Fruit fly (Drosophila melanogaster) whole organism, prepupa: ENCODE measurements around the gene elav.

ENCODE experiments used
- CG11902 ChIP-seq: fragments of 200-800 bp; sonication (Bioruptor generic); optimal IDR thresholded peaks from 3 replicates; lab custom pipeline; 2016; ENCODE audit warnings: missing biosample characterization, missing genetic modification characterization
- CG4318 ChIP-seq: fragments of 200-800 bp; sonication (Bioruptor generic); optimal IDR thresholded peaks from 3 replicates; lab custom pipeline; 2017; ENCODE audit warnings: missing biosample characterization, mild to moderate bottlenecking, missing genetic modification characterization
- CG6163 ChIP-seq: fragments of 200-800 bp; sonication (Bioruptor generic); IDR thresholded peaks from 3 replicates; pipeline ENCODE4 v1.3.6; 2022; ENCODE audit warnings: missing biosample characterization, missing genetic modification characterization
- CG9139 ChIP-seq: fragments of 200-800 bp; sonication (Bioruptor generic); optimal IDR thresholded peaks from 3 replicates; lab custom pipeline; 2017; ENCODE audit warnings: missing biosample characterization, mild to moderate bottlenecking, missing genetic modification characterization
- Hr38 ChIP-seq: sonication (Bioruptor generic); optimal IDR thresholded peaks from 2 replicates; lab custom pipeline; 2016; ENCODE audit warnings: missing biosample characterization, missing genetic modification characterization
- OdsH ChIP-seq: fragments of 200-800 bp; sonication (Bioruptor generic); optimal IDR thresholded peaks from 3 replicates; lab custom pipeline; 2016; ENCODE audit warnings: missing biosample characterization, missing genetic modification characterization
- achi ChIP-seq: fragments of 200-800 bp; sonication (Bioruptor generic); optimal IDR thresholded peaks from 3 replicates; lab custom pipeline; 2016; ENCODE audit warnings: missing biosample characterization, missing genetic modification characterization
- acj6 ChIP-seq: fragments of 200-800 bp; sonication (Bioruptor generic); optimal IDR thresholded peaks from 3 replicates; lab custom pipeline; 2016; ENCODE audit warnings: missing biosample characterization, missing genetic modification characterization
- fd59A ChIP-seq: fragments of 200-800 bp; sonication (Bioruptor generic); optimal IDR thresholded peaks from 2 replicates; lab custom pipeline; 2017; ENCODE audit warnings: missing biosample characterization, mild to moderate bottlenecking, missing genetic modification characterization, missing genetic modification reagents
- fd85E ChIP-seq: fragments of 200-800 bp; sonication (Bioruptor generic); optimal IDR thresholded peaks from 3 replicates; lab custom pipeline; 2016; ENCODE audit warnings: missing biosample characterization, missing genetic modification characterization
- lz ChIP-seq: fragments of 200-800 bp; sonication (Bioruptor generic); optimal IDR thresholded peaks from 3 replicates; lab custom pipeline; 2016; ENCODE audit warnings: missing biosample characterization, missing genetic modification characterization
- salr ChIP-seq, 2 experiments: fragments of 200-800 bp; sonication (Bioruptor generic); optimal IDR thresholded peaks; 3 replicates each; lab custom pipeline; 2016 to 2018; ENCODE audit warnings: missing biosample characterization in 2 of 2, missing genetic modification characterization in 2 of 2, mild to moderate bottlenecking in 1 of 2
- ss ChIP-seq, 2 experiments: fragments of 200-800 bp; sonication (Bioruptor generic); optimal IDR thresholded peaks; 2 replicates in 1 of 2; 3 replicates in 1 of 2; lab custom pipeline; 2017 to 2018; ENCODE audit warnings: mild to moderate bottlenecking in 2 of 2, missing biosample characterization in 2 of 2, missing genetic modification characterization in 2 of 2, moderate library complexity in 1 of 2

dm6 chrX:546372-547006 lies 23.5 kb upstream of the elav start:
- TF ChIP-seq CG9139 (GFP tag; lab: Kevin White, UChicago) (no peak), lz (GFP tag; lab: Kevin White, UChicago) (no peak), acj6 (no peak), salr (GFP tag; optimal IDR thresholded peaks at IDR 0.05; lab: Kevin White, UChicago) (no peak), CG4318 (GFP tag; lab: Kevin White, UChicago) (no peak), fd59A (GFP tag; lab: Kevin White, UChicago) (no peak), fd85E (GFP tag; lab: Kevin White, UChicago) (no peak), OdsH (GFP tag; lab: Kevin White, UChicago) (no peak), CG6163 (GFP tag; lab: Robert Waterston, UW) (no peak), achi (GFP tag; lab: Kevin White, UChicago) (no peak), Hr38 (no peak), ss (GFP tag; optimal IDR thresholded peaks at IDR 0.05; lab: Kevin White, UChicago) (no peak), CG11902 (GFP tag; lab: Kevin White, UChicago) (no peak)
